Fruit fly (Drosophila melanogaster): ENCODE measurements around the gene Tnpo-SR.

Tnpo-SR gene

DNA sequence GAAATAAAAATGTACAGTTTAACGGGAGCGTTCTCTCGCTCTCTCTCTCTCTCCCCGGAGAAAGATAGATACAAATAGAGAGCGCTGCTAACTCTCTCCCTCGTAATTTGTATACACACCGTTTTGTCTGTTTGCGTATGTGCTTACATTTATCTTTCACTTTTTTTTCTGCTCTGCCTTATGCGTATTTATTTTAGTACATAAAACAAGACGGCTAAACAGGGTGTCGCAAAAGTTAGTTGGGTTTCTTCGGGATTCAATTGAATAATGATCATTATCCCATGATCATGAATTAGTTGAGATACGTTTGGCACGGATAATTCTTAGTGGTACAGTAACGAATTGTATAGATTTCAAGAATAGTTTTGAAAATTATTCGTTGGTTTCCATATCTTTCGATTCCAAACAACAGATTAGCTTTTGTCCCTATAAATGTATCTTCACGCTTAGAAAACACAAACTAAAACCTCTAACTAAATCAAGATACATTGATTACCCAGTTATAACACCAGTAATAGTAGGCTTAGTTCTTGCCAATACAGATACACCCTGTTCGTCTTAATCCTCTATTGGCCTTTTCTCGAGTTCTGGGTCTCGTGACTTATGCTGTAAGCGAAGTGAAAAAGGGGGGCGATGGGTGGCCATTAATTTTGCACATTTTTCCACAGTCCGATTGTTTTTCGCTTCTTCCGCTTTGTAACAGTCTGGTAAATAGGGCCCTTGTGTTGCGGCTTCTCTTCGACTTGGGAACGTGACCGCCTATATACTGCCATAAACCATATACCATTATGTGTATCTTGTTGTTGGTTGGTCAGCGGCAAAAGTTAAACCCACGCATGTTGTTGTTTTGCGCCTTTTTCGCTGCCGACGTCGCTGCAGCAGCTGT is 5.0 kb upstream of the Tnpo-SR start (continued):
- TF ChIP-seq spab (GFP tag; optimal IDR thresholded peaks at IDR 0.05) (peak; percentile 89), CG10669 (GFP tag; optimal IDR thresholded peaks at IDR 0.05) (peak; percentile 92), net (GFP tag; optimal IDR thresholded peaks at IDR 0.05) (peak; percentile 91), CG10631 (GFP tag; optimal IDR thresholded peaks at IDR 0.05) (peak; percentile 91), dsx (GFP tag; optimal IDR thresholded peaks at IDR 0.05; ENCODE audit: poor library complexity, severe bottlenecking) (peak; percentile 77), Sox15 (GFP tag; optimal IDR thresholded peaks at IDR 0.05) (peak; percentile 76), Smox (GFP tag; optimal IDR thresholded peaks at IDR 0.05) (peak; percentile 74), CG8632 (GFP tag; optimal IDR thresholded peaks at IDR 0.05) (peak; percentile 81), Sox14 (GFP tag; optimal IDR thresholded peaks at IDR 0.05) (peak; percentile 90), acj6 (GFP tag; optimal IDR thresholded peaks at IDR 0.05) (peak; percentile 87), salr (GFP tag; optimal IDR thresholded peaks at IDR 0.05) (peak; percentile 68 to 94), esn (GFP tag; optimal IDR thresholded peaks at IDR 0.05) (peak; percentile 89), CG7368 (GFP tag; optimal IDR thresholded peaks at IDR 0.05) (peak; percentile 74), Sox102F (GFP tag; optimal IDR thresholded peaks at IDR 0.05) (peak; percentile 79), CG6163 (GFP tag; IDR thresholded peaks at IDR 0.05) (no peak), fkh (GFP tag; optimal IDR thresholded peaks at IDR 0.05) (peak; percentile 95), OdsH (GFP tag; optimal IDR thresholded peaks at IDR 0.05) (peak; percentile 87), CG6276 (GFP tag; optimal IDR thresholded peaks at IDR 0.05) (peak; percentile 95), Met (GFP tag; optimal IDR thresholded peaks at IDR 0.05) (peak; percentile 92), Hr38 (GFP tag; optimal IDR thresholded peaks at IDR 0.05) (peak; percentile 23), svp (GFP tag) (peak; percentile 92), Ets21C (GFP tag; optimal IDR thresholded peaks at IDR 0.05) (peak; percentile 68), Hr39 (GFP tag; optimal IDR thresholded peaks at IDR 0.05) (peak; percentile 73), Eip78C (GFP tag) (peak; percentile 98), CG1621 (tag; optimal IDR thresholded peaks at IDR 0.05) (peak; percentile 80), CG34406 (GFP tag; optimal IDR thresholded peaks at IDR 0.05) (peak; percentile 90), achi (GFP tag; optimal IDR thresholded peaks at IDR 0.05) (peak; percentile 89), Blimp-1 (GFP tag; optimal IDR thresholded peaks at IDR 0.05) (peak; percentile 80), eg (GFP tag; IDR thresholded peaks at IDR 0.05) (no peak), Gug (GFP tag; IDR thresholded peaks at IDR 0.05) (no peak), CG6854 (GFP tag; optimal IDR thresholded peaks at IDR 0.05) (peak; percentile 81), Hr4 (GFP tag; optimal IDR thresholded peaks at IDR 0.05) (peak; percentile 93), CG16779 (tag; optimal IDR thresholded peaks at IDR 0.05) (peak; percentile 80), lz (GFP tag; optimal IDR thresholded peaks at IDR 0.05) (peak; percentile 87), topi (GFP tag; optimal IDR thresholded peaks at IDR 0.05) (peak; percentile 86), CG9139 (GFP tag; optimal IDR thresholded peaks at IDR 0.05) (peak; percentile 69)

DNA sequence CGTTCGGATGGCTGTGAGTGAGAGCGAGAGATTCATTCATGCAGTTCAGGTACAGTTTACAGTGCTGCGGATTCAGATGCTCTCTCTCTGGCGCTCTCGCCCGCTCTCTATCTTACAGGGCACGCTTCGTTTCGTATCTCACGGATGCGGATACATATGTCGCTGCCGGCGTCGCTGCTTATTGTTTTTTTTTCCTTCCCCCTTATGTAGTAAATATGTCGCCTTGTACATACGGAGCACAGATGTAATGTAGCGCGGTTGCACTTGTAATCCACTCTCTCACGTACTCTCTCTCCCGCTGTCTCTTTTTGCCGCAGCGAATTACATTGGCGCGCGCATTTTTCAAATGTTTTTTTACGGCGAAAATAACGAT is 4.4 kb upstream of the Tnpo-SR start:
- no peak for TF ChIP-seq OdsH (GFP tag; optimal IDR thresholded peaks at IDR 0.05)
- TF ChIP-seq CG1621 (tag; optimal IDR thresholded peaks at IDR 0.05), result peak; percentile 32
- peak; percentile 61 for TF ChIP-seq Eip78C (GFP tag)
- peak; percentile 10 for TF ChIP-seq dsx (GFP tag; optimal IDR thresholded peaks at IDR 0.05; ENCODE audit: poor library complexity, severe bottlenecking)
- TF ChIP-seq Hr4 (GFP tag; optimal IDR thresholded peaks at IDR 0.05), result no peak
- peak; percentile 83 for TF ChIP-seq CG6854 (GFP tag; optimal IDR thresholded peaks at IDR 0.05)
- TF ChIP-seq CG3919 (GFP tag; optimal IDR thresholded peaks at IDR 0.05), result no peak
- peak; percentile 72 for TF ChIP-seq CG16779 (tag; optimal IDR thresholded peaks at IDR 0.05)
- peak; percentile 50 for TF ChIP-seq Sox102F (GFP tag; optimal IDR thresholded peaks at IDR 0.05)
- TF ChIP-seq Lpt (GFP tag; optimal IDR thresholded peaks at IDR 0.05), result peak; percentile 76
- peak; percentile 34 for TF ChIP-seq vri (GFP tag; optimal IDR thresholded peaks at IDR 0.05)
- peak; percentile 31 for TF ChIP-seq net (GFP tag; optimal IDR thresholded peaks at IDR 0.05)
- peak; percentile 71 to 76 for TF ChIP-seq ss (GFP tag; optimal IDR thresholded peaks at IDR 0.05)
- peak; percentile 79 for TF ChIP-seq CG9139 (GFP tag; optimal IDR thresholded peaks at IDR 0.05)
- no peak for TF ChIP-seq CG4318 (GFP tag; optimal IDR thresholded peaks at IDR 0.05)
- peak; percentile 19 for TF ChIP-seq CG8632 (GFP tag; optimal IDR thresholded peaks at IDR 0.05)
- peak; percentile 48 for TF ChIP-seq CG6808 (GFP tag; optimal IDR thresholded peaks at IDR 0.05)
- TF ChIP-seq CG11762 (GFP tag; optimal IDR thresholded peaks at IDR 0.05; ENCODE audit: insufficient read depth), result peak; percentile 11
